Worm (Caenorhabditis elegans) whole organism, L3 larva: ENCODE data around the gene erd-2.1.

ENCODE experiments used
- R02D3.7 ChIP-seq: fragments of 150-350 bp; optimal IDR thresholded peaks from 2 replicates; lab custom pipeline; 2014; ENCODE audit warnings: missing biosample characterization, missing genetic modification characterization
- egl-27 ChIP-seq: sonication (generic microtip); optimal IDR thresholded peaks from 4 replicates; lab custom pipeline; 2017; ENCODE audit warnings: missing biosample characterization, missing genetic modification reagents, missing genetic modification characterization
- elt-1 ChIP-seq: fragments of 150-350 bp; optimal IDR thresholded peaks from 2 replicates; lab custom pipeline; 2014; ENCODE audit warnings: missing biosample characterization, missing genetic modification characterization
- elt-3 ChIP-seq, 3 experiments: fragments of 150-350 bp in 1 of 3; sonication (generic microtip) in 2 of 3; optimal IDR thresholded peaks; 2 replicates in 2 of 3; 4 replicates in 1 of 3; lab custom pipeline; 2014 to 2017; ENCODE audit warnings: missing biosample characterization in 3 of 3, missing genetic modification characterization in 3 of 3
- lin-15B ChIP-seq: fragments of 150-350 bp; optimal IDR thresholded peaks from 2 replicates; lab custom pipeline; 2014; ENCODE audit warnings: missing biosample characterization, missing genetic modification characterization
- mdl-1 ChIP-seq: fragments of 150-350 bp; optimal IDR thresholded peaks from 2 replicates; lab custom pipeline; 2014; ENCODE audit warnings: missing biosample characterization, missing genetic modification characterization
- nfya-1 ChIP-seq: sonication (generic microtip); optimal IDR thresholded peaks from 2 replicates; lab custom pipeline; 2017; ENCODE audit warnings: missing genetic modification characterization, mild to moderate bottlenecking, missing compliant biosample characterization, antibody characterized with exemption, moderate library complexity; ENCODE audit not compliant: insufficient read depth
- nhr-237 ChIP-seq: fragments of 150-350 bp; optimal IDR thresholded peaks from 2 replicates; lab custom pipeline; 2014; ENCODE audit warnings: missing biosample characterization, missing genetic modification characterization
- nhr-28 ChIP-seq: fragments of 150-350 bp; optimal IDR thresholded peaks from 2 replicates; lab custom pipeline; 2014; ENCODE audit warnings: missing biosample characterization, missing genetic modification characterization
- nhr-77 ChIP-seq: fragments of 150-350 bp; optimal IDR thresholded peaks from 2 replicates; lab custom pipeline; 2014; ENCODE audit warnings: missing biosample characterization, missing genetic modification characterization
- unc-62 ChIP-seq: fragments of 150-350 bp; sonication (generic microtip); optimal IDR thresholded peaks from 4 replicates; lab custom pipeline; 2014; ENCODE audit warnings: missing biosample characterization, missing genetic modification reagents, missing genetic modification characterization
- ztf-11 ChIP-seq: fragments of 150-350 bp; optimal IDR thresholded peaks from 2 replicates; lab custom pipeline; 2014; ENCODE audit warnings: missing biosample characterization, missing genetic modification characterization

DNA sequence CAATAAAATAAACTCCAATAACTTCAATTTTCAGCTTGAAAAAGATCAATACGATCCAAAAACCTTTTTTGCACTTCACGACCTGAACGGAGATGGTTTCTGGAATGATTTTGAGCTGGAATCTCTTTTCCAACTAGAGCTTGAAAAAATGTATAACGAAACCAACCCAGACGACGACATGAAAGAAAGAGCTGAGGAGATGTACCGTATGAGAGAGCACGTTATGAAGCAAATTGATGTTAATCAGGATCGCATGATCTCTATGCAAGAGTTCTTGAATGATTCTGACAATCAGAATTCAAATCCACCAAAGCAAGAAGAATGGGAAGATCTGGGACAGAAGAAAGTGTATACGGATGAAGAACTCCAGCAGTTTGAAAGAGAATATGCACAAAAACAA, 40.6 kb upstream of the erd-2.1 start:
- TF ChIP-seq nhr-28 (tag; lab: Kevin White, UChicago) (no peak), lin-15B (tag; lab: Kevin White, UChicago) (no peak), ztf-11 (tag; lab: Kevin White, UChicago) (no peak), unc-62 (GFP tag; lab: Kevin White, UChicago) (no peak), elt-1 (no peak), nfya-1 (no peak), mdl-1 (tag; lab: Kevin White, UChicago) (no peak), nhr-77 (no peak), R02D3.7 (tag; lab: Kevin White, UChicago) (no peak), egl-27 (tag; lab: Kevin White, UChicago) (no peak), elt-3 (tag; optimal IDR thresholded peaks at IDR 0.05; lab: Kevin White, UChicago) (no peak), nhr-237 (tag; lab: Kevin White, UChicago) (no peak)
